Worm (Caenorhabditis elegans) whole organism, L2 larva: ENCODE data around the gene ccpp-6.

Experiments used
- C34F6.9 ChIP-seq: fragments of 150-350 bp; optimal IDR thresholded peaks from 2 replicates; lab custom pipeline; 2014; ENCODE audit warnings: missing biosample characterization, missing genetic modification characterization
- F13H6.1 ChIP-seq: sonication (generic microtip); optimal IDR thresholded peaks from 2 replicates; lab custom pipeline; 2016; ENCODE audit warnings: missing genetic modification characterization, missing compliant biosample characterization
- R02D3.7 ChIP-seq: fragments of 150-350 bp; optimal IDR thresholded peaks from 2 replicates; lab custom pipeline; 2014; ENCODE audit warnings: missing biosample characterization, missing genetic modification characterization
- Y55F3AM.14 ChIP-seq: fragments of 200-800 bp; sonication (Bioruptor generic); optimal IDR thresholded peaks from 2 replicates; lab custom pipeline; 2018; ENCODE audit warnings: mild to moderate bottlenecking, missing genetic modification characterization, missing compliant biosample characterization
- ZK546.5 ChIP-seq: sonication (generic microtip); optimal IDR thresholded peaks from 2 replicates; lab custom pipeline; 2017; ENCODE audit warnings: missing biosample characterization, missing genetic modification characterization
- alr-1 ChIP-seq: fragments of 150-350 bp; optimal IDR thresholded peaks from 2 replicates; lab custom pipeline; 2014; ENCODE audit warnings: missing biosample characterization, missing genetic modification characterization
- aly-2 ChIP-seq: fragments of 150-350 bp; optimal IDR thresholded peaks from 2 replicates; lab custom pipeline; 2014; ENCODE audit warnings: missing biosample characterization, missing genetic modification characterization
- ama-1 ChIP-seq: fragments of 150-350 bp; optimal IDR thresholded peaks from 2 replicates; lab custom pipeline; 2018; ENCODE audit warnings: inconsistent platforms
- blmp-1 ChIP-seq: sonication (generic microtip); optimal IDR thresholded peaks from 2 replicates; lab custom pipeline; 2017; ENCODE audit warnings: missing genetic modification characterization, mild to moderate bottlenecking, missing compliant biosample characterization, antibody characterized with exemption, moderate library complexity; ENCODE audit not compliant: insufficient read depth
- ceh-16 ChIP-seq: fragments of 150-350 bp; optimal IDR thresholded peaks from 2 replicates; lab custom pipeline; 2014; ENCODE audit warnings: missing biosample characterization, missing genetic modification characterization
- ceh-82 ChIP-seq: fragments of 150-350 bp; optimal IDR thresholded peaks from 2 replicates; lab custom pipeline; 2014; ENCODE audit warnings: missing biosample characterization, missing genetic modification characterization
- crh-2 ChIP-seq: sonication (generic microtip); optimal IDR thresholded peaks from 2 replicates; lab custom pipeline; 2017; ENCODE audit warnings: missing biosample characterization, missing genetic modification characterization
- elt-1 ChIP-seq: fragments of 150-350 bp; optimal IDR thresholded peaks from 2 replicates; lab custom pipeline; 2014; ENCODE audit warnings: missing biosample characterization, missing genetic modification characterization
- elt-3 ChIP-seq: sonication (generic microtip); optimal IDR thresholded peaks from 2 replicates; lab custom pipeline; 2017; ENCODE audit warnings: missing biosample characterization, missing genetic modification characterization
- fos-1 ChIP-seq: fragments of 150-350 bp; optimal IDR thresholded peaks from 2 replicates; lab custom pipeline; 2014; ENCODE audit warnings: missing biosample characterization, missing genetic modification characterization
- gmeb-1 ChIP-seq: fragments of 150-350 bp; optimal IDR thresholded peaks from 2 replicates; lab custom pipeline; 2014; ENCODE audit warnings: missing biosample characterization, missing genetic modification characterization
- lin-11 ChIP-seq: fragments of 150-350 bp; sonication (generic microtip); optimal IDR thresholded peaks from 2 replicates; lab custom pipeline; 2014; ENCODE audit warnings: missing biosample characterization, missing genetic modification characterization, inconsistent platforms, mixed read lengths
- lin-13 ChIP-seq: fragments of 150-350 bp; optimal IDR thresholded peaks from 2 replicates; lab custom pipeline; 2014; ENCODE audit warnings: missing biosample characterization, missing genetic modification reagents, missing genetic modification characterization
- lin-39 ChIP-seq: fragments of 150-350 bp; optimal IDR thresholded peaks from 2 replicates; lab custom pipeline; 2014; ENCODE audit warnings: missing biosample characterization, missing genetic modification reagents, missing genetic modification characterization
- lsy-2 ChIP-seq, 2 experiments: fragments of 150-350 bp in 1 of 2; sonication (generic microtip) in 1 of 2; optimal IDR thresholded peaks; 2 replicates each; lab custom pipeline; 2014 to 2017; ENCODE audit warnings: missing biosample characterization in 2 of 2, missing genetic modification characterization in 2 of 2
- mab-5 ChIP-seq: fragments of 150-350 bp; optimal IDR thresholded peaks from 2 replicates; lab custom pipeline; 2014; ENCODE audit warnings: missing biosample characterization, missing genetic modification characterization
- mbf-1 ChIP-seq: sonication (generic microtip); optimal IDR thresholded peaks from 2 replicates; lab custom pipeline; 2017; ENCODE audit warnings: missing biosample characterization, missing genetic modification characterization
- mdl-1 ChIP-seq, 2 experiments: fragments of 150-350 bp in 1 of 2; sonication (generic microtip) in 1 of 2; optimal IDR thresholded peaks; 2 replicates each; lab custom pipeline; 2017; ENCODE audit warnings: missing biosample characterization in 2 of 2, missing genetic modification characterization in 2 of 2
- nhr-12 ChIP-seq: fragments of 150-350 bp; optimal IDR thresholded peaks from 2 replicates; lab custom pipeline; 2014; ENCODE audit warnings: missing biosample characterization, missing genetic modification characterization
- nhr-129 ChIP-seq: fragments of 150-350 bp; optimal IDR thresholded peaks from 2 replicates; lab custom pipeline; 2014; ENCODE audit warnings: missing biosample characterization, missing genetic modification characterization
- nhr-23 ChIP-seq: fragments of 150-350 bp; optimal IDR thresholded peaks from 2 replicates; lab custom pipeline; 2014; ENCODE audit warnings: missing biosample characterization, missing genetic modification reagents, missing genetic modification characterization
- nhr-237 ChIP-seq: fragments of 150-350 bp; optimal IDR thresholded peaks from 2 replicates; lab custom pipeline; 2014; ENCODE audit warnings: missing biosample characterization, missing genetic modification characterization
- nhr-25 ChIP-seq: fragments of 150-350 bp; sonication (generic microtip); optimal IDR thresholded peaks from 3 replicates; lab custom pipeline; 2014; ENCODE audit warnings: missing biosample characterization, missing genetic modification characterization
- nhr-6 ChIP-seq: fragments of 150-350 bp; optimal IDR thresholded peaks from 2 replicates; lab custom pipeline; 2014; ENCODE audit warnings: missing biosample characterization, missing genetic modification characterization
- peb-1 ChIP-seq: fragments of 150-350 bp; optimal IDR thresholded peaks from 2 replicates; lab custom pipeline; 2014; ENCODE audit warnings: missing biosample characterization, missing genetic modification characterization
- sem-4 ChIP-seq: fragments of 150-350 bp; optimal IDR thresholded peaks from 2 replicates; lab custom pipeline; 2014; ENCODE audit warnings: missing biosample characterization, missing genetic modification reagents, missing genetic modification characterization
- skn-1 ChIP-seq: sonication (generic microtip); optimal IDR thresholded peaks from 2 replicates; lab custom pipeline; 2017; ENCODE audit warnings: missing biosample characterization, missing genetic modification characterization
- sma-3 ChIP-seq: sonication (generic microtip); optimal IDR thresholded peaks from 2 replicates; lab custom pipeline; 2016; ENCODE audit warnings: missing genetic modification reagents, missing genetic modification characterization, missing compliant biosample characterization
- sma-9 ChIP-seq, 2 experiments: fragments of 150-350 bp in 1 of 2; sonication (generic microtip) in 1 of 2; optimal IDR thresholded peaks; 2 replicates each; lab custom pipeline; 2014 to 2016; ENCODE audit warnings: missing genetic modification characterization in 2 of 2, mild to moderate bottlenecking in 1 of 2, missing biosample characterization in 1 of 2, missing compliant biosample characterization in 1 of 2, missing genetic modification reagents in 1 of 2, moderate library complexity in 1 of 2
- snpc-4 ChIP-seq: fragments of 150-350 bp; optimal IDR thresholded peaks from 2 replicates; lab custom pipeline; 2014; ENCODE audit warnings: missing biosample characterization, missing genetic modification characterization
- unc-55 ChIP-seq: fragments of 150-350 bp; sonication (generic microtip); optimal IDR thresholded peaks from 3 replicates; lab custom pipeline; 2014; ENCODE audit warnings: missing biosample characterization, missing genetic modification reagents, missing genetic modification characterization
- unc-62 ChIP-seq: fragments of 150-350 bp; optimal IDR thresholded peaks from 2 replicates; lab custom pipeline; 2014; ENCODE audit warnings: missing biosample characterization, missing genetic modification reagents, missing genetic modification characterization
- zag-1 ChIP-seq: fragments of 150-350 bp; optimal IDR thresholded peaks from 2 replicates; lab custom pipeline; 2014; ENCODE audit warnings: missing biosample characterization, missing genetic modification characterization
- ztf-1 ChIP-seq: fragments of 200-800 bp; sonication (Bioruptor generic); conservative IDR thresholded peaks from 2 replicates; pipeline ENCODE4 v1.3.6; 2022; ENCODE audit warnings: missing genetic modification characterization, missing compliant biosample characterization
- ztf-11 ChIP-seq: sonication (generic microtip); optimal IDR thresholded peaks from 2 replicates; lab custom pipeline; 2017; ENCODE audit warnings: missing biosample characterization, missing genetic modification characterization
- ztf-4 ChIP-seq: fragments of 150-350 bp; optimal IDR thresholded peaks from 2 replicates; lab custom pipeline; 2014; ENCODE audit warnings: missing biosample characterization, missing genetic modification characterization

ccpp-6 gene

ce11 chrII:5370641-5371040 lies 16.5 kb downstream of the ccpp-6 start, which contains the start of gene F09E5.12:
Gene F09E5.12, minus strand, starts transcription at chrII:5370741.
- TF ChIP-seq ZK546.5 (tag; lab: Kevin White, UChicago) (no peak), nhr-23 (tag; lab: Kevin White, UChicago) (no peak), alr-1 (no peak), nhr-129 (tag; lab: Kevin White, UChicago) (no peak), nhr-6 (tag; lab: Kevin White, UChicago) (no peak), skn-1 (tag; lab: Kevin White, UChicago) (no peak), crh-2 (no peak), lin-39 (tag; lab: Kevin White, UChicago) (no peak), elt-3 (tag; lab: Kevin White, UChicago) (no peak)

- no peak for TF ChIP-seq ztf-1 (GFP tag; lab: Robert Waterston, UW)
Observed at ce11 chrII:5365645-5366044, 21.5 kb downstream of the ccpp-6 start, which contains the start of gene F09E5.16. Gene F09E5.16, minus strand, starts transcription at chrII:5365745.

- no peak for TF ChIP-seq C34F6.9 (tag; lab: Kevin White, UChicago)
- TF ChIP-seq lsy-2 (tag; optimal IDR thresholded peaks at IDR 0.05; lab: Kevin White, UChicago): no peak
- TF ChIP-seq ama-1: no peak
- TF ChIP-seq ztf-1 (GFP tag; lab: Robert Waterston, UW): no peak
- no peak for TF ChIP-seq elt-1 (tag; lab: Kevin White, UChicago)
- no peak for TF ChIP-seq crh-2
- no peak for TF ChIP-seq fos-1 (tag; lab: Kevin White, UChicago)
- TF ChIP-seq, all 48 proteins: peak for 0
Observed at ce11 chrII:5364516-5364915, 22.6 kb downstream of the ccpp-6 start.

ce11 chrII:5359252-5359651 lies 27.9 kb downstream of the ccpp-6 start, which contains the start of gene sec-6:
Gene sec-6, plus strand, starts transcription at chrII:5359552.
- TF ChIP-seq unc-62 (GFP tag; lab: Kevin White, UChicago): no peak
- no peak for TF ChIP-seq mbf-1 (tag; lab: Kevin White, UChicago)
- no peak for TF ChIP-seq mdl-1 (tag; optimal IDR thresholded peaks at IDR 0.05; lab: Kevin White, UChicago)
- no peak for TF ChIP-seq gmeb-1
- TF ChIP-seq aly-2 (tag; lab: Kevin White, UChicago): no peak
- TF ChIP-seq elt-1 (tag; lab: Kevin White, UChicago): no peak
- TF ChIP-seq R02D3.7 (tag; lab: Kevin White, UChicago): no peak
- TF ChIP-seq lsy-2 (tag; optimal IDR thresholded peaks at IDR 0.05; lab: Kevin White, UChicago): no peak
- no peak for TF ChIP-seq ZK546.5 (tag; lab: Kevin White, UChicago)
- no peak for TF ChIP-seq ztf-4 (tag; lab: Kevin White, UChicago)

- peak; percentile 56 for TF ChIP-seq fos-1 (tag; lab: Kevin White, UChicago)
- no peak for TF ChIP-seq aly-2 (tag; lab: Kevin White, UChicago)
- peak; percentile 80 for TF ChIP-seq nhr-129 (tag; lab: Kevin White, UChicago)
- TF ChIP-seq unc-55 (GFP tag; lab: Kevin White, UChicago): peak; percentile 94
- TF ChIP-seq blmp-1 (tag; lab: Kevin White, UChicago): peak; percentile 10
- TF ChIP-seq ztf-4 (tag; lab: Kevin White, UChicago): peak; percentile 63
- peak; percentile 83 for TF ChIP-seq F13H6.1 (tag; lab: Kevin White, UChicago)
- peak; percentile 54 for TF ChIP-seq snpc-4
- TF ChIP-seq mdl-1 (tag; optimal IDR thresholded peaks at IDR 0.05; lab: Kevin White, UChicago): peak in 1 of 2 experiments; percentile 51
- peak; percentile 29 for TF ChIP-seq ZK546.5 (tag; lab: Kevin White, UChicago)
- peak; percentile 86 for TF ChIP-seq lin-13 (GFP tag; lab: Kevin White, UChicago)
- peak; percentile 53 for TF ChIP-seq nhr-25 (tag; lab: Kevin White, UChicago)
- peak; percentile 72 for TF ChIP-seq zag-1 (tag; lab: Kevin White, UChicago)
- TF ChIP-seq lin-11: peak; percentile 89
- TF ChIP-seq mab-5 (tag; lab: Kevin White, UChicago): peak; percentile 56
- no peak for TF ChIP-seq elt-1 (tag; lab: Kevin White, UChicago)
- TF ChIP-seq skn-1 (tag; lab: Kevin White, UChicago): peak; percentile 41
- TF ChIP-seq ceh-16: peak; percentile 19
- no peak for TF ChIP-seq unc-62 (GFP tag; lab: Kevin White, UChicago)
- TF ChIP-seq nhr-237 (tag; lab: Kevin White, UChicago): peak; percentile 52
- TF ChIP-seq sma-9 (GFP tag; optimal IDR thresholded peaks at IDR 0.05; lab: Kevin White, UChicago): peak; percentile 79
- no peak for TF ChIP-seq sma-9 (tag; optimal IDR thresholded peaks at IDR 0.05; lab: Kevin White, UChicago)
- peak; percentile 83 for TF ChIP-seq sma-3 (GFP tag; lab: Kevin White, UChicago)
- TF ChIP-seq alr-1: no peak
- peak; percentile 61 for TF ChIP-seq Y55F3AM.14 (GFP tag; lab: Kevin White, UChicago)
- TF ChIP-seq peb-1: no peak
- peak; percentile 43 for TF ChIP-seq ceh-82 (tag; lab: Kevin White, UChicago)
- peak; percentile 81 for TF ChIP-seq crh-2
- peak; percentile 59 to 85 for TF ChIP-seq lsy-2 (tag; optimal IDR thresholded peaks at IDR 0.05; lab: Kevin White, UChicago)
- no peak for TF ChIP-seq nhr-12 (tag; lab: Kevin White, UChicago)
- no peak for TF ChIP-seq ztf-11 (tag; lab: Kevin White, UChicago)
- peak; percentile 76 for TF ChIP-seq sem-4
- TF ChIP-seq R02D3.7 (tag; lab: Kevin White, UChicago): peak; percentile 87
- TF ChIP-seq gmeb-1: peak; percentile 83
- TF ChIP-seq mbf-1 (tag; lab: Kevin White, UChicago): no peak
- TF ChIP-seq C34F6.9 (tag; lab: Kevin White, UChicago): peak; percentile 84
Observed at ce11 chrII:5358137-5358745, 28.9 kb downstream of the ccpp-6 start, which contains the start of the genes F09E5.11 and bmy-1. Gene F09E5.11, minus strand, starts transcription at chrII:5358187. Gene bmy-1, plus strand, starts transcription at chrII:5358695.
